Fruit fly (Drosophila melanogaster): Measurements from ENCODE around the gene bai.

DNA sequence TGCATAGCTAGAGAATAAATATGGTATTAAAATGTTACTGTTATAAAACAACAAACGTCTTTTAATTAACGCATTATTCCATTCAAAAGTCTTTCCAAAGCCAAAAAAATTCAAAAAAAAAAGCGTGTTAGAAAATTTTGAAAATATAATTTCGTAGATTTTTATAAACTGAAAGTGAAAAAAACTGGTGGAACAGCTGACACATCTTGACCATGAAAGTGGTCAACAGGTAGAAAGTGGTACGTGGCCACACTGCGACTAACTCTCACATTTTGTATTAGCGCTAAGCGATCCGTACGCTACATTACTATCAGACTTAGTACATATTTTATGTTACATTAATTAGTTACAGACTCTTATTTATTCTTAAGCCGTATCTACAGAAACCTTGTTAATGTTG lies 31.7 kb downstream of the bai start, which contains the start of gene CG11836:
- TF ChIP-seq CG8281 (tag; optimal IDR thresholded peaks at IDR 0.05), result no peak
- TF ChIP-seq CG43689 (GFP tag; IDR thresholded peaks at IDR 0.05), result no peak
- TF ChIP-seq CG11560 (tag; IDR thresholded peaks at IDR 0.05), result no peak
- no peak for TF ChIP-seq pum (GFP tag; optimal IDR thresholded peaks at IDR 0.05)
- TF ChIP-seq insv (GFP tag; optimal IDR thresholded peaks at IDR 0.05), result no peak
- no peak for TF ChIP-seq CG14667 (GFP tag; IDR thresholded peaks at IDR 0.05)
- TF ChIP-seq vvl (GFP tag; IDR thresholded peaks at IDR 0.05), result no peak
- TF ChIP-seq CG15696 (tag; optimal IDR thresholded peaks at IDR 0.05), result no peak
- no peak for TF ChIP-seq CG18764 (GFP tag; optimal IDR thresholded peaks at IDR 0.05)
- TF ChIP-seq jumu (GFP tag; optimal IDR thresholded peaks at IDR 0.05), result no peak
- TF ChIP-seq onecut (GFP tag; IDR thresholded peaks at IDR 0.05), result no peak

Measured in whole organism, embryonic.